Fruit fly (Drosophila melanogaster): ENCODE data around the gene Rox8.

Rox8 gene

dm6 chr3R:24037538-24038265 is 10.4 kb downstream of the Rox8 start, which contains the start of gene spas (continued):
- TF ChIP-seq Asciz (GFP tag; optimal IDR thresholded peaks at IDR 0.05) = no peak
- TF ChIP-seq Mad (GFP tag; optimal IDR thresholded peaks at IDR 0.05) = peak; percentile 74
- no peak for TF ChIP-seq h (optimal IDR thresholded peaks at IDR 0.05)
- TF ChIP-seq E2f2 (GFP tag; IDR thresholded peaks at IDR 0.05) = peak; percentile 61
- peak; percentile 67 for TF ChIP-seq dm (GFP tag; optimal IDR thresholded peaks at IDR 0.05)
- no peak for TF ChIP-seq Kr (GFP tag; optimal IDR thresholded peaks at IDR 0.05)
- TF ChIP-seq wor (GFP tag; IDR thresholded peaks at IDR 0.05) = peak; percentile 52; the same call in 1 of the 2 replicates
- no peak for TF ChIP-seq insv (GFP tag; optimal IDR thresholded peaks at IDR 0.05)
- no peak for TF ChIP-seq CG12236 (GFP tag; optimal IDR thresholded peaks at IDR 0.05)
- no peak for TF ChIP-seq tio (GFP tag; optimal IDR thresholded peaks at IDR 0.05)
- no peak for TF ChIP-seq bowl (GFP tag; IDR thresholded peaks at IDR 0.05)
- TF ChIP-seq Sry-β (GFP tag; optimal IDR thresholded peaks at IDR 0.05) = peak; percentile 96
- TF ChIP-seq CG15601 (tag; optimal IDR thresholded peaks at IDR 0.05) = peak; percentile 29
- TF ChIP-seq CG7372 (GFP tag; IDR thresholded peaks at IDR 0.05) = peak; percentile 49
- peak; percentile 60 for TF ChIP-seq Dref (GFP tag; IDR thresholded peaks at IDR 0.05)
- TF ChIP-seq CG34376 (GFP tag; optimal IDR thresholded peaks at IDR 0.05) = peak; percentile 37
- TF ChIP-seq NFAT (GFP tag; IDR thresholded peaks at IDR 0.05) = peak; percentile 80
- TF ChIP-seq CG11696 (GFP tag; IDR thresholded peaks at IDR 0.05) = no peak
- peak; percentile 62 for TF ChIP-seq HLH3B (GFP tag; IDR thresholded peaks at IDR 0.05)
- peak in 1 of 3 experiments; percentile 70 for TF ChIP-seq lola (GFP tag; optimal IDR thresholded peaks at IDR 0.05)
- TF ChIP-seq hth (optimal IDR thresholded peaks at IDR 0.05) = no peak
- TF ChIP-seq pros (GFP tag; optimal IDR thresholded peaks at IDR 0.05) = no peak
- no peak for TF ChIP-seq prd (optimal IDR thresholded peaks at IDR 0.05)
- peak; percentile 91 for TF ChIP-seq prd (GFP tag; IDR thresholded peaks at IDR 0.05)
- peak; percentile 23; the same call in 1 of the 3 replicates for TF ChIP-seq CG6175 (GFP tag; IDR thresholded peaks at IDR 0.05)
- peak; percentile 53 for TF ChIP-seq CG13894 (tag; optimal IDR thresholded peaks at IDR 0.05)
- TF ChIP-seq Optix (GFP tag; IDR thresholded peaks at IDR 0.05) = peak; percentile 76; the same call in 2 of the 3 replicates
- peak; percentile 62 for TF ChIP-seq CG17829 (tag; optimal IDR thresholded peaks at IDR 0.05)
- peak; percentile 26 for TF ChIP-seq pb (GFP tag; optimal IDR thresholded peaks at IDR 0.05)
- TF ChIP-seq CG13287 (GFP tag; IDR thresholded peaks at IDR 0.05; ENCODE audit: partially characterized antibody) = peak; percentile 90
- no peak for TF ChIP-seq sqz (GFP tag; optimal IDR thresholded peaks at IDR 0.05)
- TF ChIP-seq CG2202 (tag; optimal IDR thresholded peaks at IDR 0.05) = peak; percentile 3
- TF ChIP-seq Nf-YB (GFP tag; optimal IDR thresholded peaks at IDR 0.05) = peak; percentile 31
- peak; percentile 86 for TF ChIP-seq ato (GFP tag; IDR thresholded peaks at IDR 0.05; ENCODE audit: partially characterized antibody)
- peak; percentile 53 for TF ChIP-seq CG11247 (GFP tag; IDR thresholded peaks at IDR 0.05)
- TF ChIP-seq CG8359 (GFP tag; optimal IDR thresholded peaks at IDR 0.05; ENCODE audit: borderline replicate concordance) = no peak
- no peak for TF ChIP-seq p53 (GFP tag; optimal IDR thresholded peaks at IDR 0.05)
- no peak for TF ChIP-seq CTCF (GFP tag; optimal IDR thresholded peaks at IDR 0.05)
- peak; percentile 26 for TF ChIP-seq oc (tag; optimal IDR thresholded peaks at IDR 0.05)
- peak; percentile 28 for TF ChIP-seq kni (GFP tag; optimal IDR thresholded peaks at IDR 0.05)
- TF ChIP-seq CG2712 (tag; optimal IDR thresholded peaks at IDR 0.05) = peak; percentile 69
- TF ChIP-seq CG17912 (GFP tag; optimal IDR thresholded peaks at IDR 0.05) = no peak
- peak; percentile 57 for TF ChIP-seq CG7839 (tag; optimal IDR thresholded peaks at IDR 0.05)
- TF ChIP-seq ewg (GFP tag; optimal IDR thresholded peaks at IDR 0.05) = peak; percentile 49
- TF ChIP-seq CG7987 (GFP tag; optimal IDR thresholded peaks at IDR 0.05) = no peak
- no peak for TF ChIP-seq Vsx1 (GFP tag; optimal IDR thresholded peaks at IDR 0.05)
- TF ChIP-seq grn (GFP tag; optimal IDR thresholded peaks at IDR 0.05) = no peak
- peak; percentile 82 for TF ChIP-seq CG11456 (GFP tag; IDR thresholded peaks at IDR 0.05)
- peak; percentile 11; the same call in 1 of the 2 replicates for TF ChIP-seq chm (GFP tag; IDR thresholded peaks at IDR 0.05)
- peak; percentile 83 for TF ChIP-seq Rfx (GFP tag; IDR thresholded peaks at IDR 0.05)
- TF ChIP-seq abd-A (tag; optimal IDR thresholded peaks at IDR 0.05) = no peak

Measured in whole organism, embryonic.